Worm (Caenorhabditis elegans): ENCODE data around the gene nhr-46.
A peak's percentile ranks its signal among the peaks of the same experiment; 100 is the strongest.

The nhr-46 gene

DNA sequence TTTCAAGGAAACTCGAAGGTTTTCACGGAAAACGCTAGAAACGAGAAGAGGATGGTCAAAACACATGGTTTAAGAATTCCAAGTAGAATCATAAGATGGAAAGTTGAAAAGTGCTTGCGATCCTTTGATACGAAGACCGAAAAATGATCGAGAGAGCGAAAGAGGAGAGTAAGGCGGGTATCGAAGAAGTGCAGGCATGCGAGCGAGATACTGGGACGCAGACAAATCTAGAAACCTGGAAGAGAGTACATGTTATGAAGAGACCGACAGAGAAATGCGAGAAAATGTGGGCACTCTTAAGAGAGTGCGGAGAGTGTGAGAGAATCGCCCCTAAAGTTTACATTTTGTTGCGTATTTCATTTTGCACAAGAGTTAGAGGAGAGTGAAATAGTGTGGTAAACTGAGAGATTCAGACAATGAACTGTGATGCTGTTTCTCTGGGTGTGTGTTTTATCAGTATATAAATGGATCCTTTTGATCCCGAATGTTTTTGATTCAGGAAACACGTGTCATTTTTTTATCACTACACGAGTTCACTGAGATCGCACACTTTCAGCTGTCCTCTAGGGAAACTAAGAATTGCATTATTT is 3.6 kb downstream of the nhr-46 start:
- TF ChIP-seq lin-13 (tag; optimal IDR thresholded peaks at IDR 0.05) = peak; percentile 37
- peak; percentile 76 for TF ChIP-seq nhr-237 (tag; optimal IDR thresholded peaks at IDR 0.05)
- TF ChIP-seq pha-4 (tag; optimal IDR thresholded peaks at IDR 0.05) = peak; percentile 76
- peak; percentile 76 for TF ChIP-seq unc-120 (tag; optimal IDR thresholded peaks at IDR 0.05; ENCODE audit: poor library complexity, severe bottlenecking)
- peak; percentile 59 for TF ChIP-seq unc-62 (GFP tag; optimal IDR thresholded peaks at IDR 0.05)
- TF ChIP-seq hlh-1 (tag; optimal IDR thresholded peaks at IDR 0.05) = peak; percentile 17
- no peak for TF ChIP-seq bed-3 (GFP tag; optimal IDR thresholded peaks at IDR 0.05)
- TF ChIP-seq ces-1 (GFP tag; optimal IDR thresholded peaks at IDR 0.05) = peak; percentile 36
- TF ChIP-seq elt-3 (tag; optimal IDR thresholded peaks at IDR 0.05) = peak; percentile 30
- TF ChIP-seq unc-39 (tag; optimal IDR thresholded peaks at IDR 0.05) = no peak
- TF ChIP-seq lsy-2 (tag; optimal IDR thresholded peaks at IDR 0.05) = peak; percentile 32
- peak; percentile 60 for TF ChIP-seq mep-1 (tag; optimal IDR thresholded peaks at IDR 0.05)
- TF ChIP-seq nhr-12 (tag; optimal IDR thresholded peaks at IDR 0.05) = no peak
- TF ChIP-seq nhr-2 (tag; optimal IDR thresholded peaks at IDR 0.05) = peak; percentile 23
- TF ChIP-seq elt-1 (tag; optimal IDR thresholded peaks at IDR 0.05; ENCODE audit: borderline replicate concordance, insufficient read depth) = peak; percentile 14
- no peak for TF ChIP-seq cnd-1 (tag; optimal IDR thresholded peaks at IDR 0.05)
- peak; percentile 11 for TF ChIP-seq sptf-1 (tag; optimal IDR thresholded peaks at IDR 0.05)
- TF ChIP-seq zip-8 (tag; optimal IDR thresholded peaks at IDR 0.05) = no peak

- TF ChIP-seq M03D4.4 (tag; optimal IDR thresholded peaks at IDR 0.05) (no peak), unc-120 (tag; optimal IDR thresholded peaks at IDR 0.05; ENCODE audit: poor library complexity, severe bottlenecking) (peak; percentile 42), tbx-8 (GFP tag; optimal IDR thresholded peaks at IDR 0.05) (no peak), nhr-12 (tag; optimal IDR thresholded peaks at IDR 0.05) (no peak), flh-1 (GFP tag; optimal IDR thresholded peaks at IDR 0.05) (no peak), unc-62 (GFP tag; optimal IDR thresholded peaks at IDR 0.05) (no peak), unc-39 (tag; optimal IDR thresholded peaks at IDR 0.05) (no peak), sptf-1 (tag; optimal IDR thresholded peaks at IDR 0.05) (no peak), lin-32 (GFP tag; optimal IDR thresholded peaks at IDR 0.05) (no peak), pha-4 (tag; optimal IDR thresholded peaks at IDR 0.05) (no peak), ztf-11 (tag; optimal IDR thresholded peaks at IDR 0.05) (no peak), drap-1 (GFP tag; optimal IDR thresholded peaks at IDR 0.05) (no peak), mep-1 (tag; optimal IDR thresholded peaks at IDR 0.05) (peak; percentile 19), mab-5 (tag; optimal IDR thresholded peaks at IDR 0.05) (no peak), bed-3 (GFP tag; optimal IDR thresholded peaks at IDR 0.05) (no peak), ham-2 (GFP tag; optimal IDR thresholded peaks at IDR 0.05) (no peak), nhr-76 (tag; optimal IDR thresholded peaks at IDR 0.05) (no peak), elt-1 (tag; optimal IDR thresholded peaks at IDR 0.05; ENCODE audit: borderline replicate concordance, insufficient read depth) (no peak), mls-2 (tag; optimal IDR thresholded peaks at IDR 0.05) (peak; percentile 4), elt-3 (tag; optimal IDR thresholded peaks at IDR 0.05) (no peak), nhr-2 (tag; optimal IDR thresholded peaks at IDR 0.05) (no peak), ces-1 (GFP tag; optimal IDR thresholded peaks at IDR 0.05) (no peak), hlh-1 (tag; optimal IDR thresholded peaks at IDR 0.05) (no peak), nhr-28 (tag; optimal IDR thresholded peaks at IDR 0.05) (peak; percentile 42), blmp-1 (tag; optimal IDR thresholded peaks at IDR 0.05) (no peak), cnd-1 (tag; optimal IDR thresholded peaks at IDR 0.05) (no peak), snpc-4 (tag; optimal IDR thresholded peaks at IDR 0.05) (no peak), nhr-237 (tag; optimal IDR thresholded peaks at IDR 0.05) (peak; percentile 59)
Measured at ce11 chrIV:5753253-5753652, 4.4 kb downstream of the nhr-46 start.

DNA sequence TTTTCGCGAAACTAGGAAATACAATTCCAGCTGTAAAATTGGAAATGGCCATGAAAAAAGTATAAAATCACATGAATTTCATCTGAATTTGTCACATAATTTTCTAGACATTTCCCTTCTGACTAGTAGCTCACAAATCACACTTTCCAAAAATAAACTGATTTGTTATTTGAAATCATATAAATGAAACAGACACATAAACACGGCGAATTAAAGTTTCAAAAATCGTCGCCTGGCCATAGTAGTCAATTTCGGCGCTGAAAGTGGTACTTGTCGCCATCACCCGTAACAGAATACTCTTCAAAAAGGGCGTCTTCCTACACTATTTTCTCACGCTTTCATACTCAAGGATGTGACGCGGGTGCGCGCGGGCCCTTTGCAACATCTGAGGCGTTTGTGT is 5.0 kb downstream of the nhr-46 start:
- TF ChIP-seq nhr-12 (tag; optimal IDR thresholded peaks at IDR 0.05) (no peak), mls-2 (tag; optimal IDR thresholded peaks at IDR 0.05) (no peak), cnd-1 (tag; optimal IDR thresholded peaks at IDR 0.05) (no peak), nhr-237 (tag; optimal IDR thresholded peaks at IDR 0.05) (no peak), blmp-1 (tag; optimal IDR thresholded peaks at IDR 0.05) (no peak), sptf-1 (tag; optimal IDR thresholded peaks at IDR 0.05) (no peak), lin-32 (GFP tag; optimal IDR thresholded peaks at IDR 0.05) (no peak), elt-1 (tag; optimal IDR thresholded peaks at IDR 0.05; ENCODE audit: borderline replicate concordance, insufficient read depth) (no peak)

DNA sequence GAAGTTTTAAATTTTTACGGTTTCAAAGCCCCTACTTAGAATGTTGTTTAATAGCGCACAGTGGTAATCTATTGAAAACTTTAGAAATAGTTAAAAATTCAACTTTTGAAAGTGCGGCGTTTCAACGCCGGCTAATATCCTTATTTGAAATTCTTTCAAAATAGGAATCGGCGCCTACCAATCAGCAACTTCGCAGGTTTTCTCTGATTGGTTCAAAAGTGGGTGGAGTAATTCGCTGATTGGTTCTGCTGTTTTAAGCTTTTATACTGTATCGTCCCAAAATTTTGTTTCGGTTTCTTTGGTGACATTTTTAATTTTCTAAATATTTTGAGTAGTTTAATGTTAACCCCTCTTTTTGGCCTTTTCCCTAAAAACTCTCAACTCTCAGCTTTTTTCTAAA is 5.7 kb downstream of the nhr-46 start:
- TF ChIP-seq ceh-39 (tag; optimal IDR thresholded peaks at IDR 0.05) (no peak), drap-1 (GFP tag; optimal IDR thresholded peaks at IDR 0.05) (no peak), ces-1 (GFP tag; optimal IDR thresholded peaks at IDR 0.05) (no peak), ceh-83 (GFP tag; optimal IDR thresholded peaks at IDR 0.05) (no peak), bed-3 (GFP tag; optimal IDR thresholded peaks at IDR 0.05) (no peak), zip-8 (tag; optimal IDR thresholded peaks at IDR 0.05) (no peak), unc-62 (GFP tag; optimal IDR thresholded peaks at IDR 0.05) (no peak), nhr-76 (tag; optimal IDR thresholded peaks at IDR 0.05) (no peak), lin-13 (tag; optimal IDR thresholded peaks at IDR 0.05) (no peak), ham-2 (GFP tag; optimal IDR thresholded peaks at IDR 0.05) (no peak), unc-120 (tag; optimal IDR thresholded peaks at IDR 0.05; ENCODE audit: poor library complexity, severe bottlenecking) (no peak), blmp-1 (tag; optimal IDR thresholded peaks at IDR 0.05) (no peak), lin-32 (GFP tag; optimal IDR thresholded peaks at IDR 0.05) (no peak), lsy-2 (tag; optimal IDR thresholded peaks at IDR 0.05) (no peak), sem-2 (GFP tag; optimal IDR thresholded peaks at IDR 0.05) (no peak), unc-39 (tag; optimal IDR thresholded peaks at IDR 0.05) (no peak), nhr-237 (tag; optimal IDR thresholded peaks at IDR 0.05) (no peak), pha-4 (tag; optimal IDR thresholded peaks at IDR 0.05) (no peak), nhr-2 (tag; optimal IDR thresholded peaks at IDR 0.05) (no peak)

Data from whole organism, mixed stage, embryonic.